Worm (Caenorhabditis elegans) whole organism, L4 larva: ENCODE measurements around the gene frpr-16.
A peak's percentile ranks its signal among the peaks of the same experiment; 100 is the strongest.

Experiments used
- F44E2.7 ChIP-seq: fragments of 200-800 bp; sonication (Bioruptor generic); IDR thresholded peaks from 2 replicates; pipeline ENCODE4 v2.1.2; 2022; ENCODE audit warnings: missing genetic modification characterization, missing compliant biosample characterization
- Y105C5A.15 ChIP-seq: fragments of 200-800 bp; sonication (Bioruptor generic); IDR thresholded peaks from 2 replicates; pipeline ENCODE4 v1.3.6; 2022; ENCODE audit warnings: missing genetic modification characterization, missing compliant biosample characterization
- Y5F2A.4 ChIP-seq: fragments of 200-800 bp; sonication (Bioruptor generic); optimal IDR thresholded peaks from 2 replicates; lab custom pipeline; 2018; ENCODE audit warnings: mild to moderate bottlenecking, missing genetic modification characterization, missing compliant biosample characterization
- Y75B8A.6 ChIP-seq: fragments of 200-800 bp; sonication (Bioruptor generic); IDR thresholded peaks from 2 replicates; pipeline ENCODE4 v1.3.6; 2022; ENCODE audit warnings: missing genetic modification reagents, missing genetic modification characterization, missing compliant biosample characterization
- ZK337.2 ChIP-seq: fragments of 200-800 bp; sonication (Bioruptor generic); IDR thresholded peaks from 2 replicates; pipeline ENCODE4 v1.3.6; 2022; ENCODE audit warnings: missing genetic modification reagents, missing genetic modification characterization, missing compliant biosample characterization
- ZK546.5 ChIP-seq, 2 experiments: sonication (generic microtip); optimal IDR thresholded peaks; 2 replicates each; lab custom pipeline; 2017; ENCODE audit warnings: missing biosample characterization in 2 of 2, missing genetic modification characterization in 2 of 2
- aha-1 ChIP-seq: fragments of 150-350 bp; peaks from one replicate; lab custom pipeline; 2014; ENCODE audit warnings: missing biosample characterization, missing genetic modification characterization
- ama-1 ChIP-seq: fragments of 150-350 bp; optimal IDR thresholded peaks from 2 replicates; lab custom pipeline; 2014; ENCODE audit warnings: inconsistent platforms, mixed read lengths
- arid-1 ChIP-seq: fragments of 200-800 bp; sonication (Bioruptor generic); conservative IDR thresholded peaks from 2 replicates; pipeline ENCODE4 v1.3.6; 2022; ENCODE audit warnings: missing genetic modification reagents, missing genetic modification characterization, missing compliant biosample characterization
- attf-4 ChIP-seq: sonication (generic microtip); optimal IDR thresholded peaks from 3 replicates; lab custom pipeline; 2017; ENCODE audit warnings: missing biosample characterization, missing genetic modification characterization
- ceh-62 ChIP-seq: sonication (generic microtip); optimal IDR thresholded peaks from 2 replicates; lab custom pipeline; 2017; ENCODE audit warnings: missing biosample characterization, missing genetic modification characterization
- ctbp-1 ChIP-seq: fragments of 200-800 bp; sonication (Bioruptor generic); IDR thresholded peaks from 2 replicates; pipeline ENCODE4 v1.3.6; 2022; ENCODE audit warnings: missing genetic modification reagents, missing genetic modification characterization, missing compliant biosample characterization
- daf-16 ChIP-seq, 3 experiments: sonication (generic microtip); optimal IDR thresholded peaks; 2 replicates each; lab custom pipeline; 2016 to 2017; ENCODE audit warnings: missing genetic modification characterization in 3 of 3, missing genetic modification reagents in 3 of 3, mild to moderate bottlenecking in 2 of 3, missing compliant biosample characterization in 2 of 3, missing biosample characterization in 1 of 3, moderate library complexity in 1 of 3
- daf-19 ChIP-seq: fragments of 200-800 bp; sonication (Bioruptor generic); conservative IDR thresholded peaks from 2 replicates; pipeline ENCODE4 v1.3.6; 2022; ENCODE audit warnings: missing genetic modification characterization, missing compliant biosample characterization
- daf-8 ChIP-seq: fragments of 200-800 bp; sonication (Bioruptor generic); IDR thresholded peaks from 2 replicates; pipeline ENCODE4 v1.3.6; 2022; ENCODE audit warnings: missing genetic modification characterization, missing compliant biosample characterization
- dmd-6 ChIP-seq: fragments of 200-800 bp; sonication (Bioruptor generic); IDR thresholded peaks from 2 replicates; pipeline ENCODE4 v1.3.6; 2022; ENCODE audit warnings: missing genetic modification reagents, missing genetic modification characterization, missing compliant biosample characterization
- dmd-9 ChIP-seq: fragments of 200-800 bp; sonication (Bioruptor generic); IDR thresholded peaks from 2 replicates; pipeline ENCODE4 v1.3.6; 2022; ENCODE audit warnings: missing genetic modification reagents, missing genetic modification characterization, missing compliant biosample characterization
- duxl-1 ChIP-seq: sonication (generic microtip); optimal IDR thresholded peaks from 2 replicates; lab custom pipeline; 2016; ENCODE audit warnings: mild to moderate bottlenecking, missing genetic modification characterization, moderate library complexity, missing compliant biosample characterization; ENCODE audit not compliant: poor library complexity
- dve-1 ChIP-seq: sonication (generic microtip); optimal IDR thresholded peaks from 2 replicates; lab custom pipeline; 2017; ENCODE audit warnings: antibody characterized with exemption, mild to moderate bottlenecking, missing genetic modification characterization, missing compliant biosample characterization; ENCODE audit not compliant: insufficient read depth
- egl-27 ChIP-seq: sonication (generic microtip); optimal IDR thresholded peaks from 3 replicates; lab custom pipeline; 2017; ENCODE audit warnings: missing biosample characterization, missing genetic modification reagents, missing genetic modification characterization
- egl-43 ChIP-seq: fragments of 200-800 bp; sonication (Bioruptor generic); IDR thresholded peaks from 2 replicates; pipeline ENCODE4 v1.3.6; 2022; ENCODE audit warnings: missing genetic modification reagents, missing genetic modification characterization, missing compliant biosample characterization
- fkh-10 ChIP-seq: fragments of 150-350 bp; optimal IDR thresholded peaks from 2 replicates; lab custom pipeline; 2014; ENCODE audit warnings: missing biosample characterization, missing genetic modification reagents, missing genetic modification characterization
- fos-1 ChIP-seq: fragments of 150-350 bp; optimal IDR thresholded peaks from 2 replicates; lab custom pipeline; 2014; ENCODE audit warnings: missing biosample characterization, missing genetic modification characterization
- lin-29 ChIP-seq: fragments of 200-800 bp; sonication (Bioruptor generic); IDR thresholded peaks from 2 replicates; pipeline ENCODE4 v1.3.6; 2022; ENCODE audit warnings: missing genetic modification reagents, missing genetic modification characterization, missing compliant biosample characterization
- lin-38 ChIP-seq: fragments of 200-800 bp; sonication (Bioruptor generic); IDR thresholded peaks from 2 replicates; pipeline ENCODE4 v1.3.6; 2022; ENCODE audit warnings: missing genetic modification reagents, missing genetic modification characterization, missing compliant biosample characterization
- lir-3 ChIP-seq: sonication (generic microtip); optimal IDR thresholded peaks from 2 replicates; lab custom pipeline; 2016; ENCODE audit warnings: mild to moderate bottlenecking, missing genetic modification characterization, missing compliant biosample characterization
- lsy-2 ChIP-seq, 2 experiments: fragments of 150-350 bp in 1 of 2; sonication (generic microtip) in 1 of 2; optimal IDR thresholded peaks; 2 replicates each; lab custom pipeline; 2014 to 2017; ENCODE audit warnings: missing biosample characterization in 2 of 2, missing genetic modification characterization in 2 of 2
- madf-9 ChIP-seq: fragments of 200-800 bp; sonication (Bioruptor generic); conservative IDR thresholded peaks from 2 replicates; pipeline ENCODE4 v1.3.6; 2022; ENCODE audit warnings: missing genetic modification reagents, missing genetic modification characterization, missing compliant biosample characterization
- mdl-1 ChIP-seq, 2 experiments: fragments of 150-350 bp in 1 of 2; sonication (generic microtip) in 1 of 2; optimal IDR thresholded peaks; 2 replicates each; lab custom pipeline; 2014 to 2017; ENCODE audit warnings: missing biosample characterization in 2 of 2, missing genetic modification characterization in 2 of 2
- mdt-29 ChIP-seq: fragments of 200-800 bp; sonication (Bioruptor generic); IDR thresholded peaks from 2 replicates; pipeline ENCODE4 v1.3.6; 2022; ENCODE audit warnings: missing genetic modification reagents, missing genetic modification characterization, missing compliant biosample characterization
- mep-1 ChIP-seq: fragments of 150-350 bp; sonication (generic microtip); optimal IDR thresholded peaks from 3 replicates; lab custom pipeline; 2014; ENCODE audit warnings: missing biosample characterization, missing genetic modification characterization
- mes-2 ChIP-seq: sonication (generic microtip); optimal IDR thresholded peaks from 2 replicates; lab custom pipeline; 2016; ENCODE audit warnings: missing genotype, mild to moderate bottlenecking, missing genetic modification characterization, missing compliant biosample characterization; ENCODE audit not compliant: poor library complexity, severe bottlenecking
- mxl-2 ChIP-seq: fragments of 200-800 bp; sonication (Bioruptor generic); conservative IDR thresholded peaks from 2 replicates; pipeline ENCODE4 v1.3.6; 2022; ENCODE audit warnings: missing genetic modification reagents, missing genetic modification characterization, missing compliant biosample characterization
- mxl-3 ChIP-seq: fragments of 200-800 bp; sonication (Bioruptor generic); optimal IDR thresholded peaks from 2 replicates; lab custom pipeline; 2018; ENCODE audit warnings: mild to moderate bottlenecking, missing genetic modification characterization, missing compliant biosample characterization
- nhr-10 ChIP-seq: fragments of 150-350 bp; optimal IDR thresholded peaks from 2 replicates; lab custom pipeline; 2014; ENCODE audit warnings: missing biosample characterization, missing genetic modification characterization
- nhr-11 ChIP-seq: fragments of 150-350 bp; optimal IDR thresholded peaks from 2 replicates; lab custom pipeline; 2014; ENCODE audit warnings: missing biosample characterization, missing genetic modification characterization
- nhr-111 ChIP-seq: fragments of 200-800 bp; sonication (Bioruptor generic); optimal IDR thresholded peaks from 2 replicates; lab custom pipeline; 2018; ENCODE audit warnings: mild to moderate bottlenecking, missing genetic modification characterization, missing compliant biosample characterization
- nhr-237 ChIP-seq: sonication (generic microtip); optimal IDR thresholded peaks from 2 replicates; lab custom pipeline; 2017; ENCODE audit warnings: missing biosample characterization, missing genetic modification characterization
- nhr-41 ChIP-seq: fragments of 200-800 bp; sonication (Bioruptor generic); IDR thresholded peaks from 2 replicates; pipeline ENCODE4 v1.3.6; 2022; ENCODE audit warnings: missing genetic modification reagents, missing genetic modification characterization, missing compliant biosample characterization
- nhr-48 ChIP-seq: sonication (generic microtip); optimal IDR thresholded peaks from 2 replicates; lab custom pipeline; 2016; ENCODE audit warnings: mild to moderate bottlenecking, missing genetic modification characterization, missing compliant biosample characterization
- nhr-77 ChIP-seq: fragments of 150-350 bp; optimal IDR thresholded peaks from 2 replicates; lab custom pipeline; 2014; ENCODE audit warnings: missing biosample characterization, missing genetic modification characterization
- php-3 ChIP-seq: fragments of 200-800 bp; sonication (Bioruptor generic); IDR thresholded peaks from 2 replicates; pipeline ENCODE4 v1.3.6; 2022; ENCODE audit warnings: missing genetic modification reagents, missing genetic modification characterization, missing compliant biosample characterization
- rbr-2 ChIP-seq: sonication (generic microtip); optimal IDR thresholded peaks from 2 replicates; lab custom pipeline; 2016; ENCODE audit warnings: missing genotype, missing genetic modification characterization, missing compliant biosample characterization
- set-16 ChIP-seq: fragments of 200-800 bp; sonication (Bioruptor generic); IDR thresholded peaks from 2 replicates; pipeline ENCODE4 v1.3.6; 2022; ENCODE audit warnings: missing genetic modification reagents, missing genetic modification characterization, missing compliant biosample characterization
- snpc-1.2 ChIP-seq: fragments of 200-800 bp; sonication (Bioruptor generic); IDR thresholded peaks from 2 replicates; pipeline ENCODE4 v1.3.6; 2022; ENCODE audit warnings: missing genetic modification reagents, missing genetic modification characterization, missing compliant biosample characterization
- unc-39 ChIP-seq: sonication (generic microtip); optimal IDR thresholded peaks from 2 replicates; lab custom pipeline; 2017; ENCODE audit warnings: missing biosample characterization, missing genetic modification characterization
- vab-7 ChIP-seq: fragments of 200-800 bp; sonication (Bioruptor generic); IDR thresholded peaks from 2 replicates; pipeline ENCODE4 v1.3.6; 2022; ENCODE audit warnings: missing genetic modification reagents, missing genetic modification characterization, missing compliant biosample characterization
- zag-1 ChIP-seq: fragments of 150-350 bp; optimal IDR thresholded peaks from 2 replicates; lab custom pipeline; 2014; ENCODE audit warnings: missing biosample characterization, missing genetic modification characterization
- zfp-2 ChIP-seq: sonication (generic microtip); optimal IDR thresholded peaks from 2 replicates; lab custom pipeline; 2016; ENCODE audit warnings: mild to moderate bottlenecking, missing genetic modification characterization, missing compliant biosample characterization
- zfp-3 ChIP-seq: fragments of 200-800 bp; sonication (Bioruptor generic); conservative IDR thresholded peaks from 2 replicates; pipeline ENCODE4 v1.3.6; 2022; ENCODE audit warnings: missing genetic modification reagents, missing genetic modification characterization, missing compliant biosample characterization
- zip-2 ChIP-seq: fragments of 150-350 bp; optimal IDR thresholded peaks from 2 replicates; lab custom pipeline; 2014; ENCODE audit warnings: missing biosample characterization, missing genetic modification characterization
- ztf-11 ChIP-seq: fragments of 150-350 bp; optimal IDR thresholded peaks from 2 replicates; lab custom pipeline; 2014; ENCODE audit warnings: missing biosample characterization, missing genetic modification characterization
- ztf-7 ChIP-seq: fragments of 150-350 bp; optimal IDR thresholded peaks from 2 replicates; lab custom pipeline; 2014; ENCODE audit warnings: missing biosample characterization, missing genetic modification characterization

frpr-16 gene

DNA sequence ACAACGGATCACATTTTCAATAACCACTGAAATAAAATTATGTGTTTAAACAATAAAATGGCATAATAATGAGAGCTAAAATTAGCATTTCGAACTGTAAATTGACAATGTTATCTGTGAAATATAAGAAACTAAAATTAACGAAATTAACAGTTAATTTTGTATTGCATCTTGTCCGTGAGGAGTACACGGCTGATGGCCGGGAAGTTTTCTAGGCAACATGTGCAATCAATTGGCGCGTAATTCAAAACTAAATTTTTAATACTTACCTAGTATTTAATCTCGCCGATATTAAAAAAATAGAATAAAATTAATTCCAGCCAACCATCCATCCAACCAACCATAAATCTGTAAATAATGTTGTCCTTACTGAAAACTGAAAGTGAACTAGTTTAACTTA is 30.5 kb upstream of the frpr-16 start (continued):
- TF ChIP-seq zip-2 (tag; lab: Kevin White, UChicago) (no peak), daf-16 (GFP tag; optimal IDR thresholded peaks at IDR 0.05; lab: Kevin White, UChicago) (no peak), daf-16 (tag; optimal IDR thresholded peaks at IDR 0.05; lab: Kevin White, UChicago) (no peak), F44E2.7 (GFP tag; lab: Robert Waterston, UW) (no peak), lir-3 (tag; lab: Kevin White, UChicago) (no peak), fkh-10 (GFP tag; lab: Kevin White, UChicago) (no peak), dmd-6 (GFP tag; lab: Robert Waterston, UW) (peak; percentile 64), ztf-7 (tag; lab: Kevin White, UChicago) (no peak), mdt-29 (GFP tag; lab: Robert Waterston, UW) (no peak), ceh-62 (tag; lab: Kevin White, UChicago) (no peak), egl-43 (GFP tag; lab: Robert Waterston, UW) (no peak), egl-27 (tag; lab: Kevin White, UChicago) (no peak), zag-1 (no peak), ctbp-1 (0 out of 2 replicates have a peak, but pooled peaks have one; percentile 51), lin-38 (GFP tag; lab: Robert Waterston, UW) (no peak), ama-1 (lab: Kevin White, UChicago) (no peak), zfp-3 (no peak), set-16 (GFP tag; lab: Robert Waterston, UW) (no peak), vab-7 (GFP tag; lab: Robert Waterston, UW) (no peak), snpc-1.2 (GFP tag; lab: Robert Waterston, UW) (no peak), Y5F2A.4 (GFP tag; lab: Kevin White, UChicago) (no peak), nhr-41 (GFP tag; lab: Robert Waterston, UW) (no peak), lin-29 (no peak), ZK546.5 (tag; optimal IDR thresholded peaks at IDR 0.05; lab: Kevin White, UChicago) (no peak), unc-39 (tag; lab: Kevin White, UChicago) (no peak), dve-1 (tag; lab: Kevin White, UChicago) (no peak), nhr-10 (tag; lab: Kevin White, UChicago) (no peak), daf-19 (no peak), mep-1 (tag; lab: Kevin White, UChicago) (no peak), ZK337.2 (peak; percentile 92), Y75B8A.6 (GFP tag; lab: Robert Waterston, UW) (no peak), duxl-1 (tag; lab: Kevin White, UChicago) (peak; percentile 71), php-3 (no peak), mdl-1 (tag; optimal IDR thresholded peaks at IDR 0.05; lab: Kevin White, UChicago) (no peak), mes-2 (peak; percentile 99), dmd-9 (peak; percentile 91), nhr-77 (no peak), ztf-11 (tag; lab: Kevin White, UChicago) (no peak), daf-8 (GFP tag; lab: Robert Waterston, UW) (no peak), fos-1 (tag; lab: Kevin White, UChicago) (no peak), nhr-237 (tag; lab: Kevin White, UChicago) (no peak), nhr-11 (no peak), mxl-3 (peak; percentile 45), nhr-48 (tag; lab: Kevin White, UChicago) (peak; percentile 48), rbr-2 (tag; lab: Kevin White, UChicago) (peak; percentile 52), lsy-2 (tag; optimal IDR thresholded peaks at IDR 0.05; lab: Kevin White, UChicago) (no peak), attf-4 (tag; lab: Kevin White, UChicago) (no peak), madf-9 (peak; percentile 62), Y105C5A.15 (no peak), arid-1 (no peak), nhr-111 (GFP tag; lab: Kevin White, UChicago) (no peak), zfp-2 (no peak), mxl-2 (no peak), aha-1 (tag; lab: Kevin White, UChicago) (peak; percentile 95)
